Worm (Caenorhabditis elegans) whole organism, L4 larva: ENCODE data around the gene ZK1307.4.

Experiments used
- D1046.2 ChIP-seq: fragments of 200-800 bp; sonication (Bioruptor generic); IDR thresholded peaks from 2 replicates; pipeline ENCODE4 v1.3.6; 2022; ENCODE audit warnings: missing genetic modification characterization, missing compliant biosample characterization
- F37D6.2 ChIP-seq: sonication (generic microtip); optimal IDR thresholded peaks from 2 replicates; lab custom pipeline; 2016; ENCODE audit warnings: mild to moderate bottlenecking, missing genetic modification characterization, missing compliant biosample characterization
- F44E2.7 ChIP-seq: fragments of 200-800 bp; sonication (Bioruptor generic); IDR thresholded peaks from 2 replicates; pipeline ENCODE4 v2.1.2; 2022; ENCODE audit warnings: missing genetic modification characterization, missing compliant biosample characterization
- R02D3.7 ChIP-seq: fragments of 150-350 bp; sonication (generic microtip); optimal IDR thresholded peaks from 3 replicates; lab custom pipeline; 2014; ENCODE audit warnings: missing biosample characterization, missing genetic modification characterization
- T26A8.4 ChIP-seq: fragments of 200-800 bp; sonication (Bioruptor generic); IDR thresholded peaks from 2 replicates; pipeline ENCODE4 v1.3.6; 2022; ENCODE audit warnings: missing genetic modification characterization, missing compliant biosample characterization
- Y105C5A.15 ChIP-seq: fragments of 200-800 bp; sonication (Bioruptor generic); IDR thresholded peaks from 2 replicates; pipeline ENCODE4 v1.3.6; 2022; ENCODE audit warnings: missing genetic modification characterization, missing compliant biosample characterization
- Y5F2A.4 ChIP-seq: fragments of 200-800 bp; sonication (Bioruptor generic); optimal IDR thresholded peaks from 2 replicates; lab custom pipeline; 2018; ENCODE audit warnings: mild to moderate bottlenecking, missing genetic modification characterization, missing compliant biosample characterization
- ZK337.2 ChIP-seq: fragments of 200-800 bp; sonication (Bioruptor generic); IDR thresholded peaks from 2 replicates; pipeline ENCODE4 v1.3.6; 2022; ENCODE audit warnings: missing genetic modification reagents, missing genetic modification characterization, missing compliant biosample characterization
- aha-1 ChIP-seq: fragments of 150-350 bp; peaks from one replicate; lab custom pipeline; 2014; ENCODE audit warnings: missing biosample characterization, missing genetic modification characterization
- ceh-20 ChIP-seq: fragments of 200-800 bp; sonication (Bioruptor generic); IDR thresholded peaks from 2 replicates; pipeline ENCODE4 v1.3.6; 2022; ENCODE audit warnings: missing genetic modification reagents, missing genetic modification characterization, missing compliant biosample characterization
- ceh-28 ChIP-seq: fragments of 150-350 bp; optimal IDR thresholded peaks from 2 replicates; lab custom pipeline; 2014; ENCODE audit warnings: missing biosample characterization, missing genetic modification reagents, missing genetic modification characterization
- ceh-32 ChIP-seq: sonication (generic microtip); optimal IDR thresholded peaks from 2 replicates; lab custom pipeline; 2016; ENCODE audit warnings: mild to moderate bottlenecking, missing genetic modification characterization, missing compliant biosample characterization; ENCODE audit not compliant: poor library complexity
- ceh-44 ChIP-seq: fragments of 200-800 bp; sonication (Bioruptor generic); IDR thresholded peaks from 2 replicates; pipeline ENCODE4 v1.3.6; 2022; ENCODE audit warnings: missing genetic modification reagents, missing genetic modification characterization, missing compliant biosample characterization
- ceh-62 ChIP-seq: sonication (generic microtip); optimal IDR thresholded peaks from 2 replicates; lab custom pipeline; 2017; ENCODE audit warnings: missing biosample characterization, missing genetic modification characterization
- ceh-82 ChIP-seq: sonication (generic microtip); optimal IDR thresholded peaks from 2 replicates; lab custom pipeline; 2017; ENCODE audit warnings: missing biosample characterization, missing genetic modification characterization
- ces-1 ChIP-seq: fragments of 150-350 bp; sonication (generic microtip); optimal IDR thresholded peaks from 4 replicates; lab custom pipeline; 2014; ENCODE audit warnings: missing biosample characterization, missing genetic modification reagents, missing genetic modification characterization
- daf-12 ChIP-seq: fragments of 150-350 bp; optimal IDR thresholded peaks from 2 replicates; lab custom pipeline; 2014; ENCODE audit warnings: missing biosample characterization, missing genetic modification reagents, missing genetic modification characterization
- dmd-8 ChIP-seq: fragments of 200-800 bp; sonication (Bioruptor generic); IDR thresholded peaks from 2 replicates; pipeline ENCODE4 v1.3.6; 2022; ENCODE audit warnings: missing genetic modification characterization, missing compliant biosample characterization
- dpl-1 ChIP-seq: fragments of 150-350 bp; optimal IDR thresholded peaks from 2 replicates; lab custom pipeline; 2014; ENCODE audit warnings: missing biosample characterization, missing genetic modification reagents, missing genetic modification characterization
- dve-1 ChIP-seq: sonication (generic microtip); optimal IDR thresholded peaks from 2 replicates; lab custom pipeline; 2017; ENCODE audit warnings: antibody characterized with exemption, mild to moderate bottlenecking, missing genetic modification characterization, missing compliant biosample characterization; ENCODE audit not compliant: insufficient read depth
- egl-27 ChIP-seq: sonication (generic microtip); optimal IDR thresholded peaks from 3 replicates; lab custom pipeline; 2017; ENCODE audit warnings: missing biosample characterization, missing genetic modification reagents, missing genetic modification characterization
- egl-43 ChIP-seq: fragments of 200-800 bp; sonication (Bioruptor generic); IDR thresholded peaks from 2 replicates; pipeline ENCODE4 v1.3.6; 2022; ENCODE audit warnings: missing genetic modification reagents, missing genetic modification characterization, missing compliant biosample characterization
- fkh-10 ChIP-seq: fragments of 150-350 bp; optimal IDR thresholded peaks from 2 replicates; lab custom pipeline; 2014; ENCODE audit warnings: missing biosample characterization, missing genetic modification reagents, missing genetic modification characterization
- hif-1 ChIP-seq, 2 experiments: sonication (generic microtip); optimal IDR thresholded peaks; 2 replicates each; lab custom pipeline; 2016 to 2017; ENCODE audit warnings: missing compliant biosample characterization in 2 of 2, missing genetic modification characterization in 2 of 2, missing genetic modification reagents in 2 of 2, missing genotype in 2 of 2, mild to moderate bottlenecking in 1 of 2
- hlh-30 ChIP-seq: sonication (generic microtip); optimal IDR thresholded peaks from 2 replicates; lab custom pipeline; 2017; ENCODE audit warnings: antibody characterized with exemption, mild to moderate bottlenecking, missing genetic modification characterization, missing compliant biosample characterization; ENCODE audit not compliant: insufficient read depth
- lim-7 ChIP-seq: fragments of 200-800 bp; sonication (Bioruptor generic); IDR thresholded peaks from 2 replicates; pipeline ENCODE4 v1.3.6; 2022; ENCODE audit warnings: missing genetic modification characterization, missing compliant biosample characterization
- lin-15B ChIP-seq: fragments of 150-350 bp; sonication (generic microtip); optimal IDR thresholded peaks from 3 replicates; lab custom pipeline; 2014; ENCODE audit warnings: missing biosample characterization, missing genetic modification characterization
- lin-39 ChIP-seq: fragments of 150-350 bp; optimal IDR thresholded peaks from 2 replicates; lab custom pipeline; 2014; ENCODE audit warnings: missing biosample characterization, missing genetic modification reagents, missing genetic modification characterization
- lsy-2 ChIP-seq, 2 experiments: fragments of 150-350 bp in 1 of 2; sonication (generic microtip) in 1 of 2; optimal IDR thresholded peaks; 2 replicates each; lab custom pipeline; 2014 to 2017; ENCODE audit warnings: missing biosample characterization in 2 of 2, missing genetic modification characterization in 2 of 2
- mdl-1 ChIP-seq, 2 experiments: fragments of 150-350 bp in 1 of 2; sonication (generic microtip) in 1 of 2; optimal IDR thresholded peaks; 2 replicates each; lab custom pipeline; 2014 to 2017; ENCODE audit warnings: missing biosample characterization in 2 of 2, missing genetic modification characterization in 2 of 2
- mep-1 ChIP-seq: fragments of 150-350 bp; sonication (generic microtip); optimal IDR thresholded peaks from 3 replicates; lab custom pipeline; 2014; ENCODE audit warnings: missing biosample characterization, missing genetic modification characterization
- mes-2 ChIP-seq: sonication (generic microtip); optimal IDR thresholded peaks from 2 replicates; lab custom pipeline; 2016; ENCODE audit warnings: missing genotype, mild to moderate bottlenecking, missing genetic modification characterization, missing compliant biosample characterization; ENCODE audit not compliant: poor library complexity, severe bottlenecking
- mxl-2 ChIP-seq: fragments of 200-800 bp; sonication (Bioruptor generic); conservative IDR thresholded peaks from 2 replicates; pipeline ENCODE4 v1.3.6; 2022; ENCODE audit warnings: missing genetic modification reagents, missing genetic modification characterization, missing compliant biosample characterization
- nhr-10 ChIP-seq: fragments of 150-350 bp; optimal IDR thresholded peaks from 2 replicates; lab custom pipeline; 2014; ENCODE audit warnings: missing biosample characterization, missing genetic modification characterization
- nhr-11 ChIP-seq: fragments of 150-350 bp; optimal IDR thresholded peaks from 2 replicates; lab custom pipeline; 2014; ENCODE audit warnings: missing biosample characterization, missing genetic modification characterization
- nhr-237 ChIP-seq: sonication (generic microtip); optimal IDR thresholded peaks from 2 replicates; lab custom pipeline; 2017; ENCODE audit warnings: missing biosample characterization, missing genetic modification characterization
- nhr-28 ChIP-seq: fragments of 150-350 bp; optimal IDR thresholded peaks from 2 replicates; lab custom pipeline; 2014; ENCODE audit warnings: missing biosample characterization, missing genetic modification characterization
- nhr-41 ChIP-seq: fragments of 200-800 bp; sonication (Bioruptor generic); IDR thresholded peaks from 2 replicates; pipeline ENCODE4 v1.3.6; 2022; ENCODE audit warnings: missing genetic modification reagents, missing genetic modification characterization, missing compliant biosample characterization
- nhr-42 ChIP-seq: fragments of 200-800 bp; sonication (Bioruptor generic); IDR thresholded peaks from 2 replicates; pipeline ENCODE4 v1.3.6; 2022; ENCODE audit warnings: missing genetic modification characterization, missing compliant biosample characterization
- nhr-6 ChIP-seq: fragments of 150-350 bp; optimal IDR thresholded peaks from 2 replicates; lab custom pipeline; 2014; ENCODE audit warnings: missing biosample characterization, missing genetic modification characterization
- pqm-1 ChIP-seq: sonication (generic microtip); optimal IDR thresholded peaks from 2 replicates; lab custom pipeline; 2017; ENCODE audit warnings: missing biosample characterization, missing genetic modification characterization
- rbr-2 ChIP-seq: sonication (generic microtip); optimal IDR thresholded peaks from 2 replicates; lab custom pipeline; 2016; ENCODE audit warnings: missing genotype, missing genetic modification characterization, missing compliant biosample characterization
- saeg-2 ChIP-seq: fragments of 200-800 bp; sonication (Bioruptor generic); IDR thresholded peaks from 2 replicates; pipeline ENCODE4 v1.3.6; 2022; ENCODE audit warnings: missing genetic modification reagents, missing genetic modification characterization, missing compliant biosample characterization
- sdz-12 ChIP-seq: fragments of 200-800 bp; sonication (Bioruptor generic); optimal IDR thresholded peaks from 2 replicates; lab custom pipeline; 2018; ENCODE audit warnings: mild to moderate bottlenecking, missing genetic modification characterization, missing compliant biosample characterization
- skn-1 ChIP-seq: fragments of 150-350 bp; optimal IDR thresholded peaks from 2 replicates; lab custom pipeline; 2014; ENCODE audit warnings: missing biosample characterization, missing genetic modification characterization
- snpc-4 ChIP-seq: fragments of 150-350 bp; optimal IDR thresholded peaks from 2 replicates; lab custom pipeline; 2014; ENCODE audit warnings: missing biosample characterization, missing genetic modification characterization
- spr-1 ChIP-seq: sonication (generic microtip); optimal IDR thresholded peaks from 2 replicates; lab custom pipeline; 2016; ENCODE audit warnings: mild to moderate bottlenecking, missing genetic modification characterization, missing compliant biosample characterization
- spr-3 ChIP-seq: fragments of 200-800 bp; sonication (Bioruptor generic); optimal IDR thresholded peaks from 2 replicates; lab custom pipeline; 2018; ENCODE audit warnings: mild to moderate bottlenecking, missing genetic modification characterization, missing compliant biosample characterization
- tag-97 ChIP-seq: fragments of 200-800 bp; sonication (Bioruptor generic); IDR thresholded peaks from 2 replicates; pipeline ENCODE4 v1.3.6; 2022; ENCODE audit warnings: missing genetic modification characterization, missing compliant biosample characterization
- vab-7 ChIP-seq: fragments of 200-800 bp; sonication (Bioruptor generic); IDR thresholded peaks from 2 replicates; pipeline ENCODE4 v1.3.6; 2022; ENCODE audit warnings: missing genetic modification reagents, missing genetic modification characterization, missing compliant biosample characterization
- zfp-3 ChIP-seq: fragments of 200-800 bp; sonication (Bioruptor generic); conservative IDR thresholded peaks from 2 replicates; pipeline ENCODE4 v1.3.6; 2022; ENCODE audit warnings: missing genetic modification reagents, missing genetic modification characterization, missing compliant biosample characterization
- zip-11 ChIP-seq: fragments of 200-800 bp; sonication (Bioruptor generic); IDR thresholded peaks from 2 replicates; pipeline ENCODE4 v1.3.6; 2022; ENCODE audit warnings: missing genetic modification characterization, missing compliant biosample characterization
- zip-2 ChIP-seq: fragments of 150-350 bp; optimal IDR thresholded peaks from 2 replicates; lab custom pipeline; 2014; ENCODE audit warnings: missing biosample characterization, missing genetic modification characterization

ZK1307.4 gene

DNA sequence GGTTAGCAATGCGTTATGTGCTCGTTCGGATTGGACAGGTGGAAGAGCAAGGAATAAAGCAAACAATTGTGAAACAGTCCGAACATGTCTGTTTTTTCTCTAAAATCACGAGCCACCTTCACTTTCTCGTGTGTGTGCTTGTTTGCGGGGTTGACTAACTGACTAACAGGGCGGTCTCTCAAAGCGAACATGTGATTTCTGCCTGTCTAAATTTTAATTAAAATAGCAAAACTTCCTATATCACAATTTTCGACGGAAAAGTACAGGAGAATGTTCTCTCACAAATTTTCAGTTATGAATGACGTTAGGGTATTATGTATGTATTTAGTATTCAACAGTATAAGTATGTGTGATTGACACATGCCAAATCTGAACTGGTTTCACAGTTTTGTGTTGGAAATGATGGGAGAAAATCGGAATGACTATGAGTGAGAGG is 29.7 kb downstream of the ZK1307.4 start (continued):
- TF ChIP-seq zip-2: no peak
- no peak for TF ChIP-seq ceh-32
- peak in 1 of 2 experiments; percentile 12 for TF ChIP-seq hif-1 (tag; optimal IDR thresholded peaks at IDR 0.05; lab: Kevin White, UChicago)
- TF ChIP-seq daf-12 (tag; lab: Kevin White, UChicago): no peak
- peak; percentile 61 for TF ChIP-seq nhr-28
- peak in 1 of 2 experiments; percentile 68 for TF ChIP-seq mdl-1 (tag; optimal IDR thresholded peaks at IDR 0.05; lab: Kevin White, UChicago)
- no peak for TF ChIP-seq T26A8.4 (GFP tag; lab: Robert Waterston, UW)
- no peak for TF ChIP-seq mxl-2 (GFP tag; lab: Robert Waterston, UW)
- TF ChIP-seq spr-3: no peak
- no peak for TF ChIP-seq nhr-237 (tag; lab: Kevin White, UChicago)
- no peak for TF ChIP-seq saeg-2 (GFP tag; lab: Robert Waterston, UW)
- no peak for TF ChIP-seq lim-7 (GFP tag; lab: Robert Waterston, UW)
- TF ChIP-seq egl-27: no peak
- TF ChIP-seq Y5F2A.4 (GFP tag; lab: Kevin White, UChicago): no peak
- no peak for TF ChIP-seq fkh-10 (GFP tag; lab: Kevin White, UChicago)
- TF ChIP-seq dmd-8: no peak
- TF ChIP-seq ces-1 (GFP tag; lab: Kevin White, UChicago): no peak
- TF ChIP-seq ceh-20 (GFP tag; lab: Robert Waterston, UW): no peak
- TF ChIP-seq F44E2.7 (GFP tag; lab: Robert Waterston, UW): no peak
- TF ChIP-seq zip-11 (GFP tag; lab: Robert Waterston, UW): no peak
- no peak for TF ChIP-seq rbr-2 (tag; lab: Kevin White, UChicago)
- no peak for TF ChIP-seq spr-1 (tag; lab: Kevin White, UChicago)
- no peak for TF ChIP-seq F37D6.2
- no peak for TF ChIP-seq ceh-82
- TF ChIP-seq sdz-12 (GFP tag; lab: Kevin White, UChicago): no peak
- no peak for TF ChIP-seq ceh-28
- no peak for TF ChIP-seq R02D3.7 (tag; lab: Kevin White, UChicago)
- no peak for TF ChIP-seq ZK337.2 (GFP tag; lab: Robert Waterston, UW)
- TF ChIP-seq zfp-3 (GFP tag; lab: Robert Waterston, UW): no peak
- TF ChIP-seq D1046.2 (GFP tag; lab: Robert Waterston, UW): no peak
- TF ChIP-seq hlh-30 (tag; lab: Kevin White, UChicago): peak; percentile 92
- no peak for TF ChIP-seq egl-43 (GFP tag; lab: Robert Waterston, UW)
- no peak for TF ChIP-seq lsy-2 (tag; optimal IDR thresholded peaks at IDR 0.05; lab: Kevin White, UChicago)
- TF ChIP-seq Y105C5A.15: no peak
- no peak for TF ChIP-seq dpl-1 (GFP tag; lab: Kevin White, UChicago)
- TF ChIP-seq nhr-11 (tag; lab: Kevin White, UChicago): peak; percentile 22
- no peak for TF ChIP-seq nhr-6 (tag; lab: Kevin White, UChicago)
- no peak for TF ChIP-seq snpc-4 (tag; lab: Kevin White, UChicago)
- TF ChIP-seq pqm-1 (tag; lab: Kevin White, UChicago): no peak
- no peak for TF ChIP-seq ceh-44 (GFP tag; lab: Robert Waterston, UW)
- no peak for TF ChIP-seq tag-97 (GFP tag; lab: Robert Waterston, UW)
- no peak for TF ChIP-seq lin-39 (tag; lab: Kevin White, UChicago)
- peak; percentile 63 for TF ChIP-seq dve-1
- TF ChIP-seq lin-15B (tag; lab: Kevin White, UChicago): no peak
- no peak for TF ChIP-seq nhr-41 (GFP tag; lab: Robert Waterston, UW)
- no peak for TF ChIP-seq ceh-62
- no peak for TF ChIP-seq vab-7 (GFP tag; lab: Robert Waterston, UW)
- no peak for TF ChIP-seq aha-1 (tag; lab: Kevin White, UChicago)
- no peak for TF ChIP-seq nhr-42 (GFP tag; lab: Robert Waterston, UW)
- TF ChIP-seq nhr-10 (tag; lab: Kevin White, UChicago): no peak
- no peak for TF ChIP-seq skn-1 (tag; lab: Kevin White, UChicago)
- peak; percentile 12 for TF ChIP-seq mes-2
- peak; percentile 39 for TF ChIP-seq mep-1
